Worm (Caenorhabditis elegans): ENCODE measurements around the gene orc-4.

DNA sequence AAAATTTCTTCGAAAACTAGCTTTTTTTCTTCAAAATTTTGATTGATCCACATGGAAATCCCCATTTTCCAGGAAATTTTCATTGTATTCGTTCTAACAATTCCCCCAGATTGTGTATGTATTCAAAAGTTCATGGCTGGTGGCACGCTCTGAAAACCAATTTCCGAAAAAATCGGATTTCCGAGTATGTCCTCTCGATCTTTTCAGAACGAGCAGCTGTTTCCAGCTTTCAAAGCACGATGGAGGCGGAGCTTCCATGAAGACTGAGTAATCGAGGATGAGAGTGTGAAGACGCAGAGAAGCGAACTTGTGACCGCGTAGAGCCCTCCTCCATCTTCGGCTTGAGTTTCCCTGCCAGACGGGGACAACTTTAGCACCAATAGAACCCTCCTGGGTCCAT is 41.6 kb upstream of the orc-4 start:
- TF ChIP-seq ztf-11 (tag; optimal IDR thresholded peaks at IDR 0.05), result no peak
- TF ChIP-seq snpc-4 (tag; optimal IDR thresholded peaks at IDR 0.05), result no peak
- TF ChIP-seq ZK546.5 (tag; optimal IDR thresholded peaks at IDR 0.05), result no peak
- TF ChIP-seq nhr-6 (tag; optimal IDR thresholded peaks at IDR 0.05), result no peak
- no peak for TF ChIP-seq nhr-12 (tag; optimal IDR thresholded peaks at IDR 0.05)
- TF ChIP-seq nhr-77 (tag; optimal IDR thresholded peaks at IDR 0.05), result no peak
- TF ChIP-seq peb-1 (tag; optimal IDR thresholded peaks at IDR 0.05), result no peak
- TF ChIP-seq nhr-11 (tag; optimal IDR thresholded peaks at IDR 0.05), result no peak
